Fruit fly (Drosophila melanogaster): ENCODE measurements around the gene CG31287.

DNA sequence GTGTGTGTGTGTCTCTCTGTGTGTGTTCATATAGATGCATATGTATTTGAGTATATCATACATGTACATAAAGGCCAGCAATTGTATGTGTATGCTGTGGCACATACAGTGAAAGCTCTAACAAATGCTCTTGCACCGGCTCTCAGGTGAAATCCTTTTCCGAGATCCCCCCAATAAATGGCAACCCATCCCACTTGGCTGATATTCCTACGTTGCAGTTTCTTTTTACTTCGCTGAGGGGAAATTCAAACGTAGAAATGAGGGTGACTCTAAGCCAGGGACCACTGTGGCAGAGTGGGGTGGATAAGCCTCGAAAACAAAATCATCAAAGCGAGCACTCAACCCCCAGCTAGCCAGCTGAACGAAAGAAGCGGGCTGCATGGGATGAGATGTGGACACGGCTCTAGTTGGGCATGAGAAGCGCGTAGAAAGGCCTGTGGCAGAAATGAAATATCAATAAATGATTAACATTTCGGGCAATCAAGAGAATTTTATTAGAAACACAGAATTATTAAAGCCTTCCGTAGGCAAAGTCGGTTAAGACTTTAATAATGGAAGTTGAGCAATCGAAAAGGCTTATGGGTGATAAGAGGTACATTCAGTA, 19.2 kb downstream of the CG31287 start:
- TF ChIP-seq kay (GFP tag; ENCODE audit: borderline replicate concordance) (peak; percentile 95), ovo (GFP tag; optimal IDR thresholded peaks at IDR 0.05) (no peak), CG5204 (GFP tag; optimal IDR thresholded peaks at IDR 0.05) (peak; percentile 94), CG12768 (GFP tag; optimal IDR thresholded peaks at IDR 0.05) (peak; percentile 98), CG33017 (tag; optimal IDR thresholded peaks at IDR 0.05) (peak; percentile 96), Crg-1 (GFP tag; optimal IDR thresholded peaks at IDR 0.05) (peak; percentile 74), Clk (GFP tag; optimal IDR thresholded peaks at IDR 0.05) (peak; percentile 96), cnc (optimal IDR thresholded peaks at IDR 0.05) (no peak), bab1 (GFP tag; optimal IDR thresholded peaks at IDR 0.05) (peak; percentile 38), Hr96 (GFP tag; optimal IDR thresholded peaks at IDR 0.05) (peak; percentile 92), CG14711 (tag; optimal IDR thresholded peaks at IDR 0.05) (peak; percentile 88), Mnt (GFP tag; optimal IDR thresholded peaks at IDR 0.05) (peak; percentile 82), cic (GFP tag; optimal IDR thresholded peaks at IDR 0.05) (peak; percentile 78)
